Fruit fly (Drosophila melanogaster) whole organism, embryonic: Measurements from ENCODE around the gene Gprk2.

Experiments
- Blimp-1 ChIP-seq: fragments of 200-800 bp; sonication (Bioruptor generic); optimal IDR thresholded peaks from 3 replicates; lab custom pipeline; 2018; ENCODE audit warnings: missing biosample characterization, missing genetic modification characterization, mild to moderate bottlenecking, moderate library complexity, missing genetic modification reagents
- CG11398 ChIP-seq: fragments of 200-800 bp; sonication (Bioruptor generic); optimal IDR thresholded peaks from 2 replicates; lab custom pipeline; 2016; ENCODE audit warnings: missing biosample characterization, missing genetic modification characterization
- CG13287 ChIP-seq: fragments of 200-800 bp; sonication (Bioruptor generic); IDR thresholded peaks from 2 replicates; pipeline ENCODE4 v1.3.6; 2022; ENCODE audit warnings: missing biosample characterization, missing genetic modification characterization; ENCODE audit not compliant: partially characterized antibody
- CG13894 ChIP-seq: fragments of 200-800 bp; sonication (Bioruptor generic); optimal IDR thresholded peaks from 3 replicates; lab custom pipeline; 2018; ENCODE audit warnings: missing biosample characterization, mild to moderate bottlenecking, missing genetic modification characterization, moderate library complexity
- CG1602 ChIP-seq: fragments of 200-800 bp; sonication (Bioruptor generic); optimal IDR thresholded peaks from 3 replicates; lab custom pipeline; 2016; ENCODE audit warnings: missing biosample characterization, missing genetic modification characterization
- CG1603 ChIP-seq: fragments of 200-800 bp; sonication (Bioruptor generic); optimal IDR thresholded peaks from 2 replicates; lab custom pipeline; 2019; ENCODE audit warnings: missing biosample characterization, mild to moderate bottlenecking, missing genetic modification characterization, moderate library complexity
- CG17328 ChIP-seq: fragments of 200-800 bp; sonication (Bioruptor generic); IDR thresholded peaks from 2 replicates; pipeline ENCODE4 v1.3.6; 2022; ENCODE audit warnings: missing biosample characterization, missing genetic modification characterization
- CG18262 ChIP-seq: fragments of 200-800 bp; optimal IDR thresholded peaks from 3 replicates; lab custom pipeline; 2019; ENCODE audit warnings: missing biosample characterization, mild to moderate bottlenecking, missing genetic modification characterization, moderate library complexity
- CG2199 ChIP-seq: fragments of 200-800 bp; sonication (Bioruptor generic); IDR thresholded peaks from 3 replicates; pipeline ENCODE4 v1.3.6; 2022; ENCODE audit warnings: missing biosample characterization, missing genetic modification characterization
- CG5180 ChIP-seq: fragments of 200-800 bp; sonication (Bioruptor generic); optimal IDR thresholded peaks from 3 replicates; lab custom pipeline; 2017; ENCODE audit warnings: missing biosample characterization, missing genetic modification characterization, mild to moderate bottlenecking, moderate library complexity, missing genetic modification reagents
- CG5953 ChIP-seq: fragments of 200-800 bp; sonication (Bioruptor generic); IDR thresholded peaks from 2 replicates; pipeline ENCODE4 v1.3.6; 2022; ENCODE audit warnings: missing biosample characterization, missing genetic modification characterization
- CG7556 ChIP-seq: fragments of 200-800 bp; sonication (Bioruptor generic); optimal IDR thresholded peaks from 2 replicates; lab custom pipeline; 2017; ENCODE audit warnings: missing biosample characterization, mild to moderate bottlenecking, missing genetic modification characterization
- CG8944 ChIP-seq: fragments of 200-800 bp; sonication (Bioruptor generic); optimal IDR thresholded peaks from 3 replicates; lab custom pipeline; 2016; ENCODE audit warnings: missing biosample characterization, missing genetic modification characterization
- CoRest ChIP-seq: fragments of 200-800 bp; sonication (Bioruptor generic); optimal IDR thresholded peaks from 3 replicates; lab custom pipeline; 2018; ENCODE audit warnings: missing biosample characterization, mild to moderate bottlenecking, missing genetic modification characterization, moderate library complexity
- Dref ChIP-seq: fragments of 200-800 bp; sonication (Bioruptor generic); IDR thresholded peaks from 2 replicates; pipeline ENCODE4 v1.3.6; 2022; ENCODE audit warnings: missing biosample characterization, missing genetic modification characterization
- HLH3B ChIP-seq: fragments of 200-800 bp; sonication (Bioruptor generic); IDR thresholded peaks from 2 replicates; pipeline ENCODE4 v1.3.6; 2022; ENCODE audit warnings: missing biosample characterization, missing genetic modification characterization
- Hr39 ChIP-seq: fragments of >200 bp; optimal IDR thresholded peaks from 2 replicates; lab custom pipeline; 2017
- Jarid2 ChIP-seq: fragments of 200-800 bp; sonication (Bioruptor generic); optimal IDR thresholded peaks from 3 replicates; lab custom pipeline; 2017; ENCODE audit warnings: mild to moderate bottlenecking, missing biosample characterization, missing genetic modification reagents, missing genetic modification characterization
- Nf-YA ChIP-seq: fragments of 200-800 bp; sonication (Bioruptor generic); IDR thresholded peaks from 2 replicates; pipeline ENCODE4 v1.3.6; 2022; ENCODE audit warnings: missing biosample characterization, missing genetic modification characterization
- Nf-YC ChIP-seq: fragments of 200-800 bp; optimal IDR thresholded peaks from 3 replicates; lab custom pipeline; 2019; ENCODE audit warnings: missing biosample characterization, mild to moderate bottlenecking, missing genetic modification characterization, moderate library complexity
- br ChIP-seq: fragments of >200 bp; optimal IDR thresholded peaks from 2 replicates; lab custom pipeline; 2017
- chif ChIP-seq, 2 experiments: fragments of 200-800 bp; sonication (Bioruptor generic); optimal IDR thresholded peaks; 3 replicates each; lab custom pipeline; 2016; ENCODE audit warnings: missing biosample characterization in 2 of 2, missing genetic modification characterization in 2 of 2
- ci ChIP-seq: fragments of 200-800 bp; sonication (Bioruptor generic); IDR thresholded peaks from 3 replicates; pipeline ENCODE4 v1.3.6; 2022; ENCODE audit warnings: missing biosample characterization, missing genetic modification characterization
- dmrt11E ChIP-seq: fragments of 200-800 bp; sonication (Bioruptor generic); optimal IDR thresholded peaks from 3 replicates; lab custom pipeline; 2018; ENCODE audit warnings: missing biosample characterization, mild to moderate bottlenecking, missing genetic modification characterization, moderate library complexity
- gem ChIP-seq: fragments of 200-800 bp; sonication (Bioruptor generic); optimal IDR thresholded peaks from 2 replicates; lab custom pipeline; 2019; ENCODE audit warnings: missing biosample characterization, mild to moderate bottlenecking, missing genetic modification characterization, moderate library complexity
- gsb ChIP-seq: fragments of 200-800 bp; sonication (Bioruptor generic); IDR thresholded peaks from 2 replicates; pipeline ENCODE4 v1.3.6; 2022; ENCODE audit warnings: missing biosample characterization, missing genetic modification characterization
- h ChIP-seq: fragments of >200 bp; optimal IDR thresholded peaks from 2 replicates; lab custom pipeline; 2017
- insv ChIP-seq, 2 experiments: fragments of 200-800 bp; sonication (Bioruptor generic); optimal IDR thresholded peaks; 3 replicates each; lab custom pipeline; 2016 to 2018; ENCODE audit warnings: missing biosample characterization in 2 of 2, missing genetic modification characterization in 2 of 2
- jigr1 ChIP-seq: fragments of 200-800 bp; sonication (Bioruptor generic); IDR thresholded peaks from 3 replicates; pipeline ENCODE4 v1.3.6; 2022; ENCODE audit warnings: missing biosample characterization, missing genetic modification characterization
- jumu ChIP-seq: fragments of 200-800 bp; sonication (Bioruptor generic); optimal IDR thresholded peaks from 3 replicates; lab custom pipeline; 2016; ENCODE audit warnings: missing biosample characterization, missing genetic modification characterization
- ken ChIP-seq: fragments of 200-800 bp; sonication (Bioruptor generic); IDR thresholded peaks from 3 replicates; pipeline ENCODE4 v1.3.6; 2022; ENCODE audit warnings: missing biosample characterization, missing genetic modification characterization
- lov ChIP-seq, 2 experiments: fragments of 200-800 bp in 1 of 2; fragments of >200 bp in 1 of 2; sonication (Bioruptor generic) in 1 of 2; IDR thresholded peaks in 1 of 2; optimal IDR thresholded peaks in 1 of 2; 2 replicates in 1 of 2; 3 replicates in 1 of 2; pipeline versions ENCODE4 v1.3.6 to Lab custom; 2017 to 2022; ENCODE audit warnings: missing biosample characterization in 1 of 2, missing genetic modification characterization in 1 of 2
- maf-S ChIP-seq: fragments of 200-800 bp; sonication (Bioruptor generic); optimal IDR thresholded peaks from 2 replicates; lab custom pipeline; 2016; ENCODE audit warnings: missing biosample characterization, missing genetic modification characterization
- pfk ChIP-seq: fragments of 200-800 bp; sonication (Bioruptor generic); optimal IDR thresholded peaks from 2 replicates; lab custom pipeline; 2018; ENCODE audit warnings: missing biosample characterization, mild to moderate bottlenecking, missing genetic modification characterization, moderate library complexity
- pho ChIP-seq: fragments of 200-800 bp; sonication (Bioruptor generic); optimal IDR thresholded peaks from 2 replicates; lab custom pipeline; 2016; ENCODE audit warnings: missing biosample characterization, missing genetic modification characterization
- phol ChIP-seq: fragments of 200-800 bp; sonication (Bioruptor generic); optimal IDR thresholded peaks from 3 replicates; lab custom pipeline; 2018; ENCODE audit warnings: missing biosample characterization, mild to moderate bottlenecking, missing genetic modification characterization, moderate library complexity
- sd ChIP-seq: fragments of 200-800 bp; sonication (Bioruptor generic); optimal IDR thresholded peaks from 3 replicates; lab custom pipeline; 2018; ENCODE audit warnings: missing biosample characterization, mild to moderate bottlenecking, missing genetic modification characterization, moderate library complexity
- sna ChIP-seq: fragments of 200-800 bp; sonication (Bioruptor generic); IDR thresholded peaks from 2 replicates; pipeline ENCODE4 v1.3.6; 2022; ENCODE audit warnings: missing biosample characterization, missing genetic modification characterization; ENCODE audit not compliant: partially characterized antibody
- ttk ChIP-seq: fragments of 200-800 bp; sonication (Bioruptor generic); IDR thresholded peaks from 2 replicates; pipeline ENCODE4 v2.1.2; 2022; ENCODE audit warnings: missing biosample characterization, missing genetic modification characterization
- vvl ChIP-seq: fragments of 200-800 bp; sonication (Bioruptor generic); IDR thresholded peaks from 2 replicates; pipeline ENCODE4 v1.3.6; 2022; ENCODE audit warnings: missing biosample characterization, missing genetic modification characterization
- z ChIP-seq: fragments of 200-800 bp; sonication (Bioruptor generic); IDR thresholded peaks from 3 replicates; pipeline ENCODE4 v1.3.6; 2022; ENCODE audit warnings: missing biosample characterization, missing genetic modification characterization
- zen ChIP-seq: fragments of 200-800 bp; sonication (Bioruptor generic); optimal IDR thresholded peaks from 3 replicates; lab custom pipeline; 2018; ENCODE audit warnings: missing biosample characterization, mild to moderate bottlenecking, missing genetic modification characterization, moderate library complexity
- zfh1 ChIP-seq: fragments of 200-800 bp; sonication (Bioruptor generic); IDR thresholded peaks from 3 replicates; pipeline ENCODE4 v1.3.6; 2022; ENCODE audit warnings: missing biosample characterization, missing genetic modification characterization

Gprk2 gene

dm6 chr3R:31482117-31482516 is 77.1 kb downstream of the Gprk2 start (continued):
- 0 out of 3 replicates have a peak, but pooled peaks have one; percentile 57 for TF ChIP-seq zfh1 (GFP tag; lab: Robert Waterston, UW)
- TF ChIP-seq Hr39 (lab: Kevin White, UChicago) = no peak
- TF ChIP-seq CG5180 (GFP tag; lab: Kevin White, UChicago) = no peak
- no peak for TF ChIP-seq zen (tag; lab: Kevin White, UChicago)
- TF ChIP-seq maf-S (GFP tag; lab: Kevin White, UChicago) = no peak
- TF ChIP-seq CG5953 (GFP tag; lab: Robert Waterston, UW) = no peak
- TF ChIP-seq CG8944 (GFP tag; lab: Kevin White, UChicago) = no peak
- TF ChIP-seq ci (GFP tag; lab: Robert Waterston, UW) = peak; percentile 54; the same call in 1 of the 3 replicates
- TF ChIP-seq Nf-YA (GFP tag; lab: Robert Waterston, UW) = no peak
- TF ChIP-seq CG13287 = no peak
- TF ChIP-seq CG13894 = no peak
- 0 out of 2 replicates have a peak, but pooled peaks have one; percentile 46 for TF ChIP-seq HLH3B (GFP tag; lab: Robert Waterston, UW)
- peak; percentile 8 for TF ChIP-seq dmrt11E (tag; lab: Kevin White, UChicago)
- no peak for TF ChIP-seq pfk (GFP tag; lab: Kevin White, UChicago)
- peak; percentile 48 for TF ChIP-seq gem (tag; lab: Kevin White, UChicago)
- TF ChIP-seq pho (GFP tag; lab: Kevin White, UChicago) = no peak
- TF ChIP-seq CG1603 (tag; lab: Kevin White, UChicago) = peak; percentile 57
- TF ChIP-seq CG18262 (tag; lab: Kevin White, UChicago) = peak; percentile 7
- no peak for TF ChIP-seq insv (GFP tag; optimal IDR thresholded peaks at IDR 0.05; lab: Kevin White, UChicago)
- TF ChIP-seq lov (optimal IDR thresholded peaks at IDR 0.05; lab: Kevin White, UChicago) = no peak
- no peak for TF ChIP-seq lov (GFP tag; IDR thresholded peaks at IDR 0.05; lab: Robert Waterston, UW)
- TF ChIP-seq CG1602 (GFP tag; lab: Kevin White, UChicago) = no peak
- TF ChIP-seq h (lab: Kevin White, UChicago) = no peak
- no peak for TF ChIP-seq jigr1 (GFP tag; lab: Robert Waterston, UW)
- no peak for TF ChIP-seq sna (GFP tag; lab: Robert Waterston, UW)
- TF ChIP-seq br (lab: Kevin White, UChicago) = no peak
- TF ChIP-seq Dref (GFP tag; lab: Robert Waterston, UW) = no peak
- no peak for TF ChIP-seq CoRest (tag; lab: Kevin White, UChicago)
- no peak for TF ChIP-seq CG2199 (GFP tag; lab: Robert Waterston, UW)
- TF ChIP-seq CG7556 (GFP tag; lab: Kevin White, UChicago) = no peak
- no peak for TF ChIP-seq gsb
- TF ChIP-seq ttk (GFP tag; lab: Robert Waterston, UW) = 0 out of 2 replicates have a peak, but pooled peaks have one; percentile 25

dm6 chr3R:31483060-31483459 is 78.0 kb downstream of the Gprk2 start:
- TF ChIP-seq chif (GFP tag; optimal IDR thresholded peaks at IDR 0.05; lab: Kevin White, UChicago) (no peak), phol (tag; lab: Kevin White, UChicago) (no peak), Blimp-1 (GFP tag; lab: Kevin White, UChicago) (peak; percentile 96), jumu (GFP tag; lab: Kevin White, UChicago) (no peak), CG1602 (GFP tag; lab: Kevin White, UChicago) (no peak), ken (no peak)

- peak; percentile 24 for TF ChIP-seq Blimp-1 (GFP tag; lab: Kevin White, UChicago)
- 0 out of 2 replicates have a peak, but pooled peaks have one; percentile 13 for TF ChIP-seq vvl
- TF ChIP-seq lov (optimal IDR thresholded peaks at IDR 0.05; lab: Kevin White, UChicago) = no peak
- TF ChIP-seq lov (GFP tag; IDR thresholded peaks at IDR 0.05; lab: Robert Waterston, UW) = 0 out of 3 replicates have a peak, but pooled peaks have one; percentile 51
- 0 out of 3 replicates have a peak, but pooled peaks have one; percentile 46 for TF ChIP-seq z (GFP tag; lab: Robert Waterston, UW)
- no peak for TF ChIP-seq CG17328 (GFP tag; lab: Robert Waterston, UW)
- TF ChIP-seq CG11398 (GFP tag; lab: Kevin White, UChicago) = no peak
- no peak for TF ChIP-seq sd (tag; lab: Kevin White, UChicago)
- TF ChIP-seq Nf-YC (tag; lab: Kevin White, UChicago) = no peak
- peak; percentile 28 for TF ChIP-seq Jarid2 (GFP tag; lab: Kevin White, UChicago)
These were observed 94.1 kb downstream of the Gprk2 start, which contains the start of gene mey for dm6 chr3R:31499114-31499513. mey (plus strand) TSS chr3R:31499235.
